Worm (Caenorhabditis elegans) whole organism, late embryonic: ENCODE data around the gene srg-46.

ENCODE experiments used
- C38D4.7 ChIP-seq: fragments of 200-800 bp; sonication (Bioruptor generic); optimal IDR thresholded peaks from 2 replicates; lab custom pipeline; 2018; ENCODE audit warnings: mild to moderate bottlenecking, missing genetic modification characterization, moderate library complexity, missing compliant biosample characterization
- F13H6.1 ChIP-seq: sonication (generic microtip); optimal IDR thresholded peaks from 2 replicates; lab custom pipeline; 2016; ENCODE audit warnings: missing genetic modification characterization, missing compliant biosample characterization
- K09A11.1 ChIP-seq: sonication (generic microtip); optimal IDR thresholded peaks from 2 replicates; lab custom pipeline; 2017; ENCODE audit warnings: antibody characterized with exemption, mild to moderate bottlenecking, missing genetic modification characterization, missing compliant biosample characterization; ENCODE audit not compliant: insufficient read depth
- T23F11.4 ChIP-seq: fragments of 200-800 bp; sonication (Bioruptor generic); optimal IDR thresholded peaks from 2 replicates; lab custom pipeline; 2018; ENCODE audit warnings: mild to moderate bottlenecking, missing genetic modification characterization, missing compliant biosample characterization
- ama-1 ChIP-seq: fragments of 150-350 bp; optimal IDR thresholded peaks from 2 replicates; lab custom pipeline; 2014
- ceh-18 ChIP-seq: sonication (generic microtip); optimal IDR thresholded peaks from 2 replicates; lab custom pipeline; 2016; ENCODE audit warnings: missing genetic modification characterization, missing compliant biosample characterization
- ceh-19 ChIP-seq: fragments of 200-800 bp; sonication (Bioruptor generic); optimal IDR thresholded peaks from 2 replicates; lab custom pipeline; 2018; ENCODE audit warnings: mild to moderate bottlenecking, missing genetic modification characterization, missing compliant biosample characterization
- ceh-22 ChIP-seq: sonication (generic microtip); optimal IDR thresholded peaks from 2 replicates; lab custom pipeline; 2017; ENCODE audit warnings: missing biosample characterization, missing genetic modification characterization
- ceh-24 ChIP-seq: sonication (generic microtip); optimal IDR thresholded peaks from 2 replicates; lab custom pipeline; 2016; ENCODE audit warnings: mild to moderate bottlenecking, missing genetic modification characterization, missing compliant biosample characterization
- ceh-31 ChIP-seq: sonication (generic microtip); optimal IDR thresholded peaks from 2 replicates; lab custom pipeline; 2016; ENCODE audit warnings: missing genetic modification characterization, missing compliant biosample characterization
- ceh-34 ChIP-seq: sonication (generic microtip); optimal IDR thresholded peaks from 2 replicates; lab custom pipeline; 2016; ENCODE audit warnings: mild to moderate bottlenecking, missing genetic modification characterization, missing compliant biosample characterization
- ceh-45 ChIP-seq: fragments of 200-800 bp; sonication (Bioruptor generic); IDR thresholded peaks from 2 replicates; pipeline ENCODE4 v1.3.6; 2022; ENCODE audit warnings: missing genetic modification reagents, missing genetic modification characterization, missing compliant biosample characterization
- ceh-48 ChIP-seq: sonication (generic microtip); optimal IDR thresholded peaks from 2 replicates; lab custom pipeline; 2016; ENCODE audit warnings: missing genetic modification characterization, inconsistent platforms, missing compliant biosample characterization
- ceh-9 ChIP-seq: sonication (generic microtip); optimal IDR thresholded peaks from 2 replicates; lab custom pipeline; 2016; ENCODE audit warnings: mild to moderate bottlenecking, missing genetic modification characterization, inconsistent platforms, missing compliant biosample characterization
- che-1 ChIP-seq: sonication (generic microtip); optimal IDR thresholded peaks from 2 replicates; lab custom pipeline; 2016; ENCODE audit warnings: mild to moderate bottlenecking, missing genetic modification characterization, missing compliant biosample characterization
- dmd-4 ChIP-seq: sonication (generic microtip); optimal IDR thresholded peaks from 2 replicates; lab custom pipeline; 2016; ENCODE audit warnings: borderline replicate concordance, missing genetic modification characterization, missing compliant biosample characterization
- dve-1 ChIP-seq: sonication (generic microtip); optimal IDR thresholded peaks from 2 replicates; lab custom pipeline; 2017; ENCODE audit warnings: antibody characterized with exemption, mild to moderate bottlenecking, missing genetic modification characterization, missing compliant biosample characterization
- elt-2 ChIP-seq: sonication (generic microtip); optimal IDR thresholded peaks from 2 replicates; lab custom pipeline; 2016; ENCODE audit warnings: missing genetic modification reagents, missing genetic modification characterization, missing compliant biosample characterization
- elt-4 ChIP-seq: sonication (generic microtip); optimal IDR thresholded peaks from 2 replicates; lab custom pipeline; 2016; ENCODE audit warnings: missing genetic modification characterization, missing compliant biosample characterization
- ets-4 ChIP-seq: sonication (generic microtip); optimal IDR thresholded peaks from 2 replicates; lab custom pipeline; 2016; ENCODE audit warnings: missing genetic modification characterization, missing compliant biosample characterization
- eyg-1 ChIP-seq: sonication (generic microtip); optimal IDR thresholded peaks from 2 replicates; lab custom pipeline; 2016; ENCODE audit warnings: missing genotype, missing genetic modification characterization, missing compliant biosample characterization
- fkh-10 ChIP-seq: fragments of 150-350 bp; optimal IDR thresholded peaks from 2 replicates; lab custom pipeline; 2014; ENCODE audit warnings: missing biosample characterization, missing genetic modification reagents, missing genetic modification characterization
- fkh-6 ChIP-seq: sonication (generic microtip); optimal IDR thresholded peaks from 2 replicates; lab custom pipeline; 2016; ENCODE audit warnings: missing genetic modification characterization, missing compliant biosample characterization
- gmeb-2 ChIP-seq: sonication (generic microtip); optimal IDR thresholded peaks from 2 replicates; lab custom pipeline; 2016; ENCODE audit warnings: missing genetic modification characterization, inconsistent platforms, missing compliant biosample characterization
- hlh-13 ChIP-seq: fragments of 200-800 bp; sonication (Bioruptor generic); optimal IDR thresholded peaks from 2 replicates; lab custom pipeline; 2018; ENCODE audit warnings: mild to moderate bottlenecking, missing genetic modification characterization, missing compliant biosample characterization
- hlh-8 ChIP-seq: sonication (generic microtip); optimal IDR thresholded peaks from 2 replicates; lab custom pipeline; 2016; ENCODE audit warnings: missing genotype, missing genetic modification characterization, missing compliant biosample characterization
- madf-2 ChIP-seq: sonication (generic microtip); optimal IDR thresholded peaks from 2 replicates; lab custom pipeline; 2017; ENCODE audit warnings: missing genetic modification characterization, missing compliant biosample characterization
- nfya-1 ChIP-seq: sonication (generic microtip); optimal IDR thresholded peaks from 2 replicates; lab custom pipeline; 2017; ENCODE audit warnings: missing genetic modification characterization, mild to moderate bottlenecking, missing compliant biosample characterization, antibody characterized with exemption, moderate library complexity
- nhr-11 ChIP-seq: fragments of 150-350 bp; optimal IDR thresholded peaks from 2 replicates; lab custom pipeline; 2014; ENCODE audit warnings: missing biosample characterization, missing genetic modification characterization
- nhr-232 ChIP-seq: sonication (generic microtip); optimal IDR thresholded peaks from 2 replicates; lab custom pipeline; 2016; ENCODE audit warnings: missing genetic modification characterization, missing compliant biosample characterization
- odd-2 ChIP-seq: sonication (generic microtip); optimal IDR thresholded peaks from 2 replicates; lab custom pipeline; 2017; ENCODE audit warnings: antibody characterized with exemption, mild to moderate bottlenecking, missing genetic modification characterization, missing compliant biosample characterization
- pag-3 ChIP-seq: sonication (generic microtip); optimal IDR thresholded peaks from 2 replicates; lab custom pipeline; 2016; ENCODE audit warnings: missing compliant biosample characterization, missing genetic modification characterization, borderline replicate concordance
- pax-1 ChIP-seq: fragments of 150-350 bp; optimal IDR thresholded peaks from 2 replicates; lab custom pipeline; 2014; ENCODE audit warnings: missing biosample characterization, missing genetic modification characterization
- pha-2 ChIP-seq: sonication (generic microtip); optimal IDR thresholded peaks from 2 replicates; lab custom pipeline; 2017; ENCODE audit warnings: mild to moderate bottlenecking, missing genetic modification characterization, missing compliant biosample characterization
- pros-1 ChIP-seq: fragments of 150-350 bp; optimal IDR thresholded peaks from 2 replicates; lab custom pipeline; 2014; ENCODE audit warnings: missing biosample characterization, missing genetic modification reagents, missing genetic modification characterization
- ref-2 ChIP-seq: sonication (generic microtip); optimal IDR thresholded peaks from 2 replicates; lab custom pipeline; 2016; ENCODE audit warnings: missing genetic modification characterization, missing compliant biosample characterization
- sdc-2 ChIP-seq: sonication (generic microtip); optimal IDR thresholded peaks from 2 replicates; lab custom pipeline; 2016; ENCODE audit warnings: missing genotype, missing genetic modification characterization, missing compliant biosample characterization
- sox-2 ChIP-seq: fragments of 200-800 bp; sonication (Bioruptor generic); IDR thresholded peaks from 2 replicates; pipeline ENCODE4 v1.3.6; 2022; ENCODE audit warnings: missing genetic modification reagents, missing genetic modification characterization, missing compliant biosample characterization
- syd-9 ChIP-seq: sonication (generic microtip); optimal IDR thresholded peaks from 2 replicates; lab custom pipeline; 2016; ENCODE audit warnings: mild to moderate bottlenecking, missing genetic modification characterization, moderate library complexity, missing compliant biosample characterization
- tbx-2 ChIP-seq: sonication (generic microtip); optimal IDR thresholded peaks from 2 replicates; lab custom pipeline; 2016; ENCODE audit warnings: missing genetic modification characterization, missing compliant biosample characterization
- ttx-3 ChIP-seq: sonication (generic microtip); optimal IDR thresholded peaks from 2 replicates; lab custom pipeline; 2016; ENCODE audit warnings: missing genetic modification reagents, missing genetic modification characterization, missing compliant biosample characterization
- unc-55 ChIP-seq: sonication (generic microtip); optimal IDR thresholded peaks from 2 replicates; lab custom pipeline; 2017; ENCODE audit warnings: missing biosample characterization, missing genetic modification reagents, missing genetic modification characterization
- unc-86 ChIP-seq: sonication (generic microtip); optimal IDR thresholded peaks from 2 replicates; lab custom pipeline; 2016; ENCODE audit warnings: missing genetic modification characterization, missing compliant biosample characterization
- ztf-16 ChIP-seq: sonication (generic microtip); optimal IDR thresholded peaks from 2 replicates; lab custom pipeline; 2017; ENCODE audit warnings: missing genetic modification characterization, missing compliant biosample characterization

Gene srg-46

ce11 chrV:13367024-13367423 lies 3.5 kb downstream of the srg-46 start, which contains the start of gene srx-125:
Gene srx-125 (plus strand): TSS chrV:13367324.
- TF ChIP-seq ttx-3 (tag; lab: Kevin White, UChicago) (no peak), ztf-16 (tag; lab: Kevin White, UChicago) (no peak), dve-1 (tag; lab: Kevin White, UChicago) (no peak), ceh-18 (tag; lab: Kevin White, UChicago) (no peak), hlh-13 (GFP tag; lab: Kevin White, UChicago) (no peak), ceh-24 (no peak), fkh-6 (tag; lab: Kevin White, UChicago) (no peak), syd-9 (tag; lab: Kevin White, UChicago) (no peak), tbx-2 (tag; lab: Kevin White, UChicago) (no peak), T23F11.4 (GFP tag; lab: Kevin White, UChicago) (no peak), elt-2 (no peak)

- TF ChIP-seq dmd-4 (tag; lab: Kevin White, UChicago) (no peak), ztf-16 (tag; lab: Kevin White, UChicago) (no peak), ceh-19 (no peak), nhr-232 (no peak), sdc-2 (no peak), sox-2 (GFP tag; lab: Robert Waterston, UW) (no peak), K09A11.1 (tag; lab: Kevin White, UChicago) (no peak), ceh-18 (tag; lab: Kevin White, UChicago) (no peak), pax-1 (tag; lab: Kevin White, UChicago) (no peak), ceh-31 (tag; lab: Kevin White, UChicago) (no peak), madf-2 (tag; lab: Kevin White, UChicago) (no peak), ceh-48 (tag; lab: Kevin White, UChicago) (no peak), nhr-11 (tag; lab: Kevin White, UChicago) (no peak), pha-2 (tag; lab: Kevin White, UChicago) (no peak), fkh-10 (GFP tag; lab: Kevin White, UChicago) (no peak), pag-3 (tag; lab: Kevin White, UChicago) (no peak)
- TF ChIP-seq, all 69 proteins: peak for 0
These were observed 6.1 kb downstream of the srg-46 start for ce11 chrV:13369663-13370062.

ce11 chrV:13370265-13370664 lies 6.8 kb downstream of the srg-46 start:
- TF ChIP-seq ceh-22 (tag; lab: Kevin White, UChicago): no peak
- TF ChIP-seq C38D4.7: no peak
- TF ChIP-seq ceh-34 (tag; lab: Kevin White, UChicago): no peak
- no peak for TF ChIP-seq elt-4 (tag; lab: Kevin White, UChicago)
- TF ChIP-seq unc-55 (GFP tag; lab: Kevin White, UChicago): no peak
- no peak for TF ChIP-seq gmeb-2 (tag; lab: Kevin White, UChicago)
- TF ChIP-seq nhr-11 (tag; lab: Kevin White, UChicago): no peak
- no peak for TF ChIP-seq odd-2 (tag; lab: Kevin White, UChicago)
- TF ChIP-seq ceh-9 (tag; lab: Kevin White, UChicago): no peak
- no peak for TF ChIP-seq che-1 (tag; lab: Kevin White, UChicago)
- TF ChIP-seq ceh-45 (GFP tag; lab: Robert Waterston, UW): no peak
- TF ChIP-seq hlh-8: no peak
- no peak for TF ChIP-seq ceh-18 (tag; lab: Kevin White, UChicago)
- no peak for TF ChIP-seq ama-1 (lab: Kevin White, UChicago)

- TF ChIP-seq ceh-31 (tag; lab: Kevin White, UChicago): peak; percentile 34
- TF ChIP-seq ceh-24: no peak
- no peak for TF ChIP-seq elt-4 (tag; lab: Kevin White, UChicago)
- no peak for TF ChIP-seq nhr-11 (tag; lab: Kevin White, UChicago)
- TF ChIP-seq pros-1 (tag; lab: Kevin White, UChicago): peak; percentile 1
- no peak for TF ChIP-seq nfya-1 (tag; lab: Kevin White, UChicago)
- TF ChIP-seq unc-55 (GFP tag; lab: Kevin White, UChicago): no peak
- no peak for TF ChIP-seq eyg-1
- TF ChIP-seq pha-2 (tag; lab: Kevin White, UChicago): no peak
- no peak for TF ChIP-seq fkh-10 (GFP tag; lab: Kevin White, UChicago)
- no peak for TF ChIP-seq unc-86
- TF ChIP-seq ets-4: no peak
- TF ChIP-seq dmd-4 (tag; lab: Kevin White, UChicago): no peak
- TF ChIP-seq ref-2 (tag; lab: Kevin White, UChicago): no peak
- no peak for TF ChIP-seq ceh-19
- TF ChIP-seq F13H6.1 (tag; lab: Kevin White, UChicago): peak; percentile 49
- TF ChIP-seq, all 69 proteins: peak for 3
These were observed 7.8 kb downstream of the srg-46 start for ce11 chrV:13371336-13371735.
